Worm (Caenorhabditis elegans) whole organism, L2 larva: ENCODE data around the gene mam-2.

ENCODE experiments used
- F13H6.1 ChIP-seq: sonication (generic microtip); optimal IDR thresholded peaks from 2 replicates; lab custom pipeline; 2016; ENCODE audit warnings: missing genetic modification characterization, missing compliant biosample characterization
- R02D3.7 ChIP-seq: fragments of 150-350 bp; optimal IDR thresholded peaks from 2 replicates; lab custom pipeline; 2014; ENCODE audit warnings: missing biosample characterization, missing genetic modification characterization
- alr-1 ChIP-seq: fragments of 150-350 bp; optimal IDR thresholded peaks from 2 replicates; lab custom pipeline; 2014; ENCODE audit warnings: missing biosample characterization, missing genetic modification characterization
- aly-2 ChIP-seq: fragments of 150-350 bp; optimal IDR thresholded peaks from 2 replicates; lab custom pipeline; 2014; ENCODE audit warnings: missing biosample characterization, missing genetic modification characterization
- ama-1 ChIP-seq: fragments of 150-350 bp; optimal IDR thresholded peaks from 2 replicates; lab custom pipeline; 2018; ENCODE audit warnings: inconsistent platforms
- blmp-1 ChIP-seq: sonication (generic microtip); optimal IDR thresholded peaks from 2 replicates; lab custom pipeline; 2017; ENCODE audit warnings: missing genetic modification characterization, mild to moderate bottlenecking, missing compliant biosample characterization, antibody characterized with exemption, moderate library complexity; ENCODE audit not compliant: insufficient read depth
- ceh-16 ChIP-seq: fragments of 150-350 bp; optimal IDR thresholded peaks from 2 replicates; lab custom pipeline; 2014; ENCODE audit warnings: missing biosample characterization, missing genetic modification characterization
- crh-2 ChIP-seq: sonication (generic microtip); optimal IDR thresholded peaks from 2 replicates; lab custom pipeline; 2017; ENCODE audit warnings: missing biosample characterization, missing genetic modification characterization
- dmd-4 ChIP-seq: sonication (generic microtip); optimal IDR thresholded peaks from 2 replicates; lab custom pipeline; 2017; ENCODE audit warnings: missing biosample characterization, missing genetic modification characterization
- egl-27 ChIP-seq: sonication (generic microtip); optimal IDR thresholded peaks from 3 replicates; lab custom pipeline; 2017; ENCODE audit warnings: missing biosample characterization, missing genetic modification reagents, missing genetic modification characterization
- elt-1 ChIP-seq: fragments of 150-350 bp; optimal IDR thresholded peaks from 2 replicates; lab custom pipeline; 2014; ENCODE audit warnings: missing biosample characterization, missing genetic modification characterization
- elt-3 ChIP-seq: sonication (generic microtip); optimal IDR thresholded peaks from 2 replicates; lab custom pipeline; 2017; ENCODE audit warnings: missing biosample characterization, missing genetic modification characterization
- gmeb-1 ChIP-seq: fragments of 150-350 bp; optimal IDR thresholded peaks from 2 replicates; lab custom pipeline; 2014; ENCODE audit warnings: missing biosample characterization, missing genetic modification characterization
- lin-13 ChIP-seq: fragments of 150-350 bp; optimal IDR thresholded peaks from 2 replicates; lab custom pipeline; 2014; ENCODE audit warnings: missing biosample characterization, missing genetic modification reagents, missing genetic modification characterization
- lin-39 ChIP-seq: fragments of 150-350 bp; optimal IDR thresholded peaks from 2 replicates; lab custom pipeline; 2014; ENCODE audit warnings: missing biosample characterization, missing genetic modification reagents, missing genetic modification characterization
- lsy-2 ChIP-seq, 2 experiments: fragments of 150-350 bp in 1 of 2; sonication (generic microtip) in 1 of 2; optimal IDR thresholded peaks; 2 replicates each; lab custom pipeline; 2014 to 2017; ENCODE audit warnings: missing biosample characterization in 2 of 2, missing genetic modification characterization in 2 of 2
- mbf-1 ChIP-seq: sonication (generic microtip); optimal IDR thresholded peaks from 2 replicates; lab custom pipeline; 2017; ENCODE audit warnings: missing biosample characterization, missing genetic modification characterization
- mdl-1 ChIP-seq, 2 experiments: fragments of 150-350 bp in 1 of 2; sonication (generic microtip) in 1 of 2; optimal IDR thresholded peaks; 2 replicates each; lab custom pipeline; 2017; ENCODE audit warnings: missing biosample characterization in 2 of 2, missing genetic modification characterization in 2 of 2
- nhr-10 ChIP-seq: sonication (generic microtip); optimal IDR thresholded peaks from 2 replicates; lab custom pipeline; 2017; ENCODE audit warnings: missing biosample characterization, missing genetic modification characterization
- nhr-11 ChIP-seq: fragments of 150-350 bp; optimal IDR thresholded peaks from 2 replicates; lab custom pipeline; 2014; ENCODE audit warnings: missing biosample characterization, missing genetic modification characterization
- nhr-12 ChIP-seq: fragments of 150-350 bp; optimal IDR thresholded peaks from 2 replicates; lab custom pipeline; 2014; ENCODE audit warnings: missing biosample characterization, missing genetic modification characterization
- nhr-129 ChIP-seq: fragments of 150-350 bp; optimal IDR thresholded peaks from 2 replicates; lab custom pipeline; 2014; ENCODE audit warnings: missing biosample characterization, missing genetic modification characterization
- nhr-21 ChIP-seq: fragments of 150-350 bp; optimal IDR thresholded peaks from 2 replicates; lab custom pipeline; 2014; ENCODE audit warnings: missing biosample characterization, missing genetic modification characterization
- nhr-25 ChIP-seq: fragments of 150-350 bp; sonication (generic microtip); optimal IDR thresholded peaks from 3 replicates; lab custom pipeline; 2014; ENCODE audit warnings: missing biosample characterization, missing genetic modification characterization
- nhr-6 ChIP-seq: fragments of 150-350 bp; optimal IDR thresholded peaks from 2 replicates; lab custom pipeline; 2014; ENCODE audit warnings: missing biosample characterization, missing genetic modification characterization
- nhr-77 ChIP-seq: fragments of 150-350 bp; optimal IDR thresholded peaks from 2 replicates; lab custom pipeline; 2014; ENCODE audit warnings: missing biosample characterization, missing genetic modification characterization
- peb-1 ChIP-seq: fragments of 150-350 bp; optimal IDR thresholded peaks from 2 replicates; lab custom pipeline; 2014; ENCODE audit warnings: missing biosample characterization, missing genetic modification characterization
- sem-4 ChIP-seq: fragments of 150-350 bp; optimal IDR thresholded peaks from 2 replicates; lab custom pipeline; 2014; ENCODE audit warnings: missing biosample characterization, missing genetic modification reagents, missing genetic modification characterization
- skn-1 ChIP-seq: sonication (generic microtip); optimal IDR thresholded peaks from 2 replicates; lab custom pipeline; 2017; ENCODE audit warnings: missing biosample characterization, missing genetic modification characterization
- snpc-4 ChIP-seq: fragments of 150-350 bp; optimal IDR thresholded peaks from 2 replicates; lab custom pipeline; 2014; ENCODE audit warnings: missing biosample characterization, missing genetic modification characterization
- unc-39 ChIP-seq: fragments of 150-350 bp; optimal IDR thresholded peaks from 2 replicates; lab custom pipeline; 2014; ENCODE audit warnings: missing biosample characterization, missing genetic modification characterization
- unc-55 ChIP-seq: fragments of 150-350 bp; sonication (generic microtip); optimal IDR thresholded peaks from 3 replicates; lab custom pipeline; 2014; ENCODE audit warnings: missing biosample characterization, missing genetic modification reagents, missing genetic modification characterization
- zag-1 ChIP-seq: fragments of 150-350 bp; optimal IDR thresholded peaks from 2 replicates; lab custom pipeline; 2014; ENCODE audit warnings: missing biosample characterization, missing genetic modification characterization
- ztf-1 ChIP-seq: fragments of 200-800 bp; sonication (Bioruptor generic); conservative IDR thresholded peaks from 2 replicates; pipeline ENCODE4 v1.3.6; 2022; ENCODE audit warnings: missing genetic modification characterization, missing compliant biosample characterization
- ztf-11 ChIP-seq: sonication (generic microtip); optimal IDR thresholded peaks from 2 replicates; lab custom pipeline; 2017; ENCODE audit warnings: missing biosample characterization, missing genetic modification characterization
- ztf-4 ChIP-seq: fragments of 150-350 bp; optimal IDR thresholded peaks from 2 replicates; lab custom pipeline; 2014; ENCODE audit warnings: missing biosample characterization, missing genetic modification characterization

The mam-2 gene

DNA sequence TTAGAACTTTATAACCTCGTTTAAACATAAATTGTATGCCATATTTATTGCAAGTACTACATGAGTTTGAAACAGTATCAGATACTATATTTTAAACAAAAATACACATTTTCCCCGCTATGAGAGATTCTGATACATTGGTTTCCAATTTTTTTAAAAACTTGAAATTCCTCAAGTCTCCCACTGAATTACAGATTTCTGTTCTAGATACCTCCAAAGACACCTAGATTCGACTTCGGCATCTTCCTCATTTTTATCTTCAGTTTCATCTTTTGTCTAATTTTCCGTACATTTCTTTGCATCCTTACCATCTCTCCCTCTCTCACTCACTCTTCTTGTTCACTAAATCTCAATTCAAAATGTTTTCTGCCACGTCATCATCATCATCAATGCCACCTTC is 19.1 kb upstream of the mam-2 start, which contains the start of gene T13H10.2:
T13H10.2 (plus strand) TSS at position 301 of the 400 bp plus-strand sequence.
- TF ChIP-seq alr-1 (tag; lab: Kevin White, UChicago) (no peak), snpc-4 (no peak), crh-2 (peak; percentile 56), sem-4 (tag; lab: Kevin White, UChicago) (no peak), nhr-129 (tag; lab: Kevin White, UChicago) (no peak), peb-1 (tag; lab: Kevin White, UChicago) (no peak)

DNA sequence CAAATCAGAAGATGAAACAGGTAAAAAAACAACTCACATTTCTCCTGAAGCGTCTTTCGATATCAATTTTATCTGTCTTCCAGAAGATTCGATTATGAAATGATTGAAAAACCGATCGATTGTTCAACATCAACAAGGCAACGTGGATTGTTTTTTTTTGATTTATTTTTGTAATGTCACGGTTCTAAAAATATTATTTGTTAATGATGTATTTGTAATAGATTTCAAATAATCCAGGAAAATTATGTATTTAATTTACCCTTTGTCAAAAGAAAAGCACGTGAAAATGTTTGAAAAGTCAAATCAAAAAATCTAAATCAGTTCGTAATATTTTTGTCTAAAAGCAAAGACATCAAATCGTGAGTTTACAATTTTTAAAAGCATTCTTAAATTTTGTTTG is 13.9 kb upstream of the mam-2 start, which contains the start of the genes kin-5 and C47E12.11:
kin-5 (minus strand) TSS at position 101 of the 400 bp plus-strand sequence.
C47E12.11 (plus strand) TSS at position 320 of the 400 bp plus-strand sequence.
- TF ChIP-seq lsy-2 (tag; optimal IDR thresholded peaks at IDR 0.05; lab: Kevin White, UChicago), result no peak
- TF ChIP-seq alr-1 (tag; lab: Kevin White, UChicago), result no peak
- no peak for TF ChIP-seq aly-2 (tag; lab: Kevin White, UChicago)

ce11 chrIV:9972629-9973028 is 10.4 kb upstream of the mam-2 start, which contains the start of the genes C47E12.12 and C47E12.10:
Gene C47E12.12, minus strand, starts transcription at chrIV:9972729.
Gene C47E12.10, plus strand, starts transcription at chrIV:9972800.
- TF ChIP-seq unc-39 (no peak), lin-13 (no peak), ztf-11 (no peak), nhr-6 (tag; lab: Kevin White, UChicago) (no peak), nhr-12 (tag; lab: Kevin White, UChicago) (no peak), R02D3.7 (no peak), skn-1 (tag; lab: Kevin White, UChicago) (no peak), nhr-77 (tag; lab: Kevin White, UChicago) (no peak), ztf-4 (no peak), crh-2 (no peak), ztf-1 (GFP tag; lab: Robert Waterston, UW) (no peak), blmp-1 (no peak), nhr-129 (tag; lab: Kevin White, UChicago) (no peak), sem-4 (tag; lab: Kevin White, UChicago) (no peak), aly-2 (tag; lab: Kevin White, UChicago) (no peak)

- no peak for TF ChIP-seq lsy-2 (tag; optimal IDR thresholded peaks at IDR 0.05; lab: Kevin White, UChicago)
- no peak for TF ChIP-seq snpc-4
- no peak for TF ChIP-seq nhr-25
- no peak for TF ChIP-seq F13H6.1 (tag; lab: Kevin White, UChicago)
- no peak for TF ChIP-seq nhr-77 (tag; lab: Kevin White, UChicago)
- TF ChIP-seq unc-55 (GFP tag; lab: Kevin White, UChicago), result no peak
- TF ChIP-seq ama-1 (lab: Kevin White, UChicago), result no peak
- no peak for TF ChIP-seq dmd-4 (tag; lab: Kevin White, UChicago)
- TF ChIP-seq ztf-4, result no peak
- no peak for TF ChIP-seq nhr-21 (tag; lab: Kevin White, UChicago)
- TF ChIP-seq gmeb-1 (tag; lab: Kevin White, UChicago), result no peak
Measured at ce11 chrIV:9974392-9974791, 8.6 kb upstream of the mam-2 start, which contains the start of gene C47E12.9. Gene C47E12.9, plus strand, starts transcription at chrIV:9974692.

ce11 chrIV:9976284-9976683 is 6.7 kb upstream of the mam-2 start, which contains the start of gene C47E12.14:
Gene C47E12.14, minus strand, starts transcription at chrIV:9976384.
- TF ChIP-seq nhr-11 (tag; lab: Kevin White, UChicago) (no peak), R02D3.7 (no peak), aly-2 (tag; lab: Kevin White, UChicago) (no peak), nhr-10 (tag; lab: Kevin White, UChicago) (no peak), crh-2 (no peak), F13H6.1 (tag; lab: Kevin White, UChicago) (no peak), ama-1 (lab: Kevin White, UChicago) (no peak), elt-3 (no peak), elt-1 (tag; lab: Kevin White, UChicago) (no peak), lin-39 (tag; lab: Kevin White, UChicago) (no peak), lin-13 (no peak)

DNA sequence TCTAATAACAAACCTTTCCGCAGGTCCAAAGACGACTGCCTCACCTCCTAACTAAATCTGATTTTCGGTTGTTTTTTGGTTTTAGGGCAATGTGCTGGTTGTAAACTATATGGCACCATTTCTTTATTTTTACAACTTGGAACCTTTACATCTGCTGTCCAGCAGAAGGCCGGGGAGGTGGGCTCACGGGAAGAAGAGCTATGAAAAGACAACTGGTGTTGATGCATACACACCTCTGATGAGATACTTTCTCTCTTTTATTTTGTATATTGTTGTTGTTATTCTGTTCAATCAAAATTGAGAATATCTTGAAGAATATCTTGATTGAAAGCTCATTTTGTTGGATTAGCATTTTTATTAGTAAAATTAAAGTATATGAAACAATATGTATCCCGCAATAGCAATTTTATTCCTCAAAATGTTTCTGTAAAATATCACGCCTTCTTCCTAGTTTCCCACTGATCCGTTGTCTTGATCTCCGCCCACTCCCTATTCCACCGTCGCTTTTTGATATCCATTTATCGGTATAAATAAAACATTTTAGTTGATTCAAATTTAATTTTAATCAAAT is 5.3 kb upstream of the mam-2 start, which contains the start of gene dhp-2:
dhp-2 (plus strand) TSS at position 521 of the 571 bp plus-strand sequence.
- TF ChIP-seq ceh-16 (tag; lab: Kevin White, UChicago) (no peak), zag-1 (tag; lab: Kevin White, UChicago) (no peak), mbf-1 (tag; lab: Kevin White, UChicago) (no peak), lin-39 (tag; lab: Kevin White, UChicago) (no peak), mdl-1 (tag; optimal IDR thresholded peaks at IDR 0.05; lab: Kevin White, UChicago) (no peak), ztf-1 (GFP tag; lab: Robert Waterston, UW) (no peak), ztf-11 (no peak), nhr-11 (tag; lab: Kevin White, UChicago) (no peak), nhr-77 (tag; lab: Kevin White, UChicago) (no peak), unc-55 (GFP tag; lab: Kevin White, UChicago) (no peak), egl-27 (tag; lab: Kevin White, UChicago) (no peak), alr-1 (tag; lab: Kevin White, UChicago) (no peak), dmd-4 (tag; lab: Kevin White, UChicago) (no peak), aly-2 (tag; lab: Kevin White, UChicago) (no peak)
